Worm (Caenorhabditis elegans) whole organism, late embryonic: ENCODE data around the gene C36B7.6.

Experiments used
- ama-1 ChIP-seq: fragments of 150-350 bp; optimal IDR thresholded peaks from 2 replicates; lab custom pipeline; 2014
- che-1 ChIP-seq: sonication (generic microtip); optimal IDR thresholded peaks from 2 replicates; lab custom pipeline; 2016; ENCODE audit warnings: mild to moderate bottlenecking, missing genetic modification characterization, missing compliant biosample characterization
- pha-4 ChIP-seq: fragments of 150-350 bp; optimal IDR thresholded peaks from 2 replicates; lab custom pipeline; 2018; ENCODE audit warnings: missing biosample characterization, missing genetic modification reagents, missing genetic modification characterization

DNA sequence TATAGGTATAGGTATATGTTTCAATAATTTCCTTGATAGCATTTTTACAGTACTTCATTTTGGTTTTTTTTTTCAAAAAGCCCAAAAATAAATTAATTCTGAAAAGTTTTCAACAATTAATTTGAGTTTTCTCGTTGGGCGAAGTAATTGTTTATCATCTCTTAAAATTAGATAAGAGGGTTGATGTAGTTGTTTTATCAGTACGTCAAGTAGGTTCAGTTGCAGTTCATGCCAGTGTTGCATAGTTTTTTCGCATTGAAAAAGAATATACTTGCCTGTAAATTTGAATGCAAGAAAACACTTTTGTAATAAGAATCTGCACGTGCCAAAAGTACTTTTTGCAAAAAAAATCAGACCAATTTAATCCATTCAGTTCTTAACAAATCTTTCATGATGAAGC lies 25.0 kb upstream of the C36B7.6 start:
- TF ChIP-seq che-1, result no peak
- no peak for TF ChIP-seq ama-1 (lab: Kevin White, UChicago)
- no peak for TF ChIP-seq pha-4 (tag; lab: Kevin White, UChicago)
